Worm (Caenorhabditis elegans) whole organism, L1 larva: ENCODE measurements around the gene F22E5.2.

Experiments
- Y116A8C.19 ChIP-seq: sonication (generic microtip); optimal IDR thresholded peaks from 2 replicates; lab custom pipeline; 2016; ENCODE audit warnings: missing compliant biosample characterization, missing genetic modification characterization, borderline replicate concordance
- aha-1 ChIP-seq: fragments of 150-350 bp; optimal IDR thresholded peaks from 2 replicates; lab custom pipeline; 2014; ENCODE audit warnings: missing biosample characterization, missing genetic modification characterization
- aly-2 ChIP-seq: fragments of 150-350 bp; optimal IDR thresholded peaks from 2 replicates; lab custom pipeline; 2014; ENCODE audit warnings: missing biosample characterization, missing genetic modification characterization
- ama-1 ChIP-seq: fragments of 150-350 bp; optimal IDR thresholded peaks from 2 replicates; lab custom pipeline; 2014
- blmp-1 ChIP-seq: fragments of 150-350 bp; optimal IDR thresholded peaks from 2 replicates; lab custom pipeline; 2014; ENCODE audit warnings: missing biosample characterization, missing genetic modification characterization
- ceh-63 ChIP-seq: fragments of 200-800 bp; sonication (Bioruptor generic); optimal IDR thresholded peaks from 2 replicates; lab custom pipeline; 2018; ENCODE audit warnings: mild to moderate bottlenecking, missing genetic modification characterization, missing compliant biosample characterization
- ceh-8 ChIP-seq: fragments of 200-800 bp; sonication (Bioruptor generic); optimal IDR thresholded peaks from 2 replicates; lab custom pipeline; 2018; ENCODE audit warnings: mild to moderate bottlenecking, missing genetic modification characterization, moderate library complexity, missing compliant biosample characterization
- ces-1 ChIP-seq: fragments of 150-350 bp; optimal IDR thresholded peaks from 2 replicates; lab custom pipeline; 2014; ENCODE audit warnings: missing biosample characterization, missing genetic modification reagents, missing genetic modification characterization
- efl-1 ChIP-seq, 4 experiments: fragments of 150-350 bp; optimal IDR thresholded peaks in 3 of 4; peaks in 1 of 4; 1 replicate in 1 of 4; 2 replicates in 3 of 4; lab custom pipeline; 2014; ENCODE audit warnings: missing biosample characterization in 2 of 4, missing genetic modification characterization in 2 of 4, missing genetic modification reagents in 2 of 4
- egl-13 ChIP-seq: sonication (generic microtip); optimal IDR thresholded peaks from 2 replicates; lab custom pipeline; 2016; ENCODE audit warnings: missing genotype, missing genetic modification reagents, missing genetic modification characterization, missing compliant biosample characterization
- egl-27 ChIP-seq, 2 experiments: fragments of 150-350 bp in 1 of 2; sonication (generic microtip); optimal IDR thresholded peaks; 3 replicates each; lab custom pipeline; 2017 to 2018; ENCODE audit warnings: missing biosample characterization in 2 of 2, missing genetic modification characterization in 2 of 2, missing genetic modification reagents in 2 of 2
- elt-2 ChIP-seq: sonication (generic microtip); optimal IDR thresholded peaks from 2 replicates; lab custom pipeline; 2016; ENCODE audit warnings: missing genetic modification characterization, mild to moderate bottlenecking, inconsistent platforms, missing compliant biosample characterization, missing genetic modification reagents
- elt-3 ChIP-seq, 6 experiments: fragments of 150-350 bp in 1 of 6; sonication (generic microtip); optimal IDR thresholded peaks; 2 replicates each; lab custom pipeline; 2017 to 2018; ENCODE audit warnings: missing biosample characterization in 6 of 6, missing genetic modification characterization in 6 of 6, inconsistent platforms in 1 of 6
- ets-5 ChIP-seq: fragments of 200-800 bp; sonication (Bioruptor generic); IDR thresholded peaks from 2 replicates; pipeline ENCODE4 v1.3.6; 2022; ENCODE audit warnings: missing genetic modification characterization, missing compliant biosample characterization
- fkh-10 ChIP-seq: sonication (generic microtip); optimal IDR thresholded peaks from 2 replicates; lab custom pipeline; 2017; ENCODE audit warnings: missing biosample characterization, missing genetic modification reagents, missing genetic modification characterization
- fkh-4 ChIP-seq: sonication (generic microtip); optimal IDR thresholded peaks from 2 replicates; lab custom pipeline; 2016; ENCODE audit warnings: missing compliant biosample characterization, missing genetic modification characterization, borderline replicate concordance
- fos-1 ChIP-seq: fragments of 150-350 bp; optimal IDR thresholded peaks from 2 replicates; lab custom pipeline; 2014; ENCODE audit warnings: missing biosample characterization, missing genetic modification characterization
- grh-1 ChIP-seq: fragments of 200-800 bp; sonication (Bioruptor generic); IDR thresholded peaks from 2 replicates; pipeline ENCODE4 v1.3.6; 2022; ENCODE audit warnings: missing genetic modification reagents, missing genetic modification characterization, missing compliant biosample characterization
- hlh-4 ChIP-seq: sonication (generic microtip); optimal IDR thresholded peaks from 2 replicates; lab custom pipeline; 2016; ENCODE audit warnings: mild to moderate bottlenecking, missing genetic modification characterization, missing compliant biosample characterization
- jun-1 ChIP-seq: fragments of 150-350 bp; optimal IDR thresholded peaks from 2 replicates; lab custom pipeline; 2014; ENCODE audit warnings: missing biosample characterization, missing genetic modification reagents, missing genetic modification characterization
- lin-13 ChIP-seq: fragments of 150-350 bp; optimal IDR thresholded peaks from 2 replicates; lab custom pipeline; 2014; ENCODE audit warnings: missing biosample characterization, missing genetic modification reagents, missing genetic modification characterization
- lin-14 ChIP-seq: fragments of 200-800 bp; sonication (Bioruptor generic); optimal IDR thresholded peaks from 2 replicates; lab custom pipeline; 2018; ENCODE audit warnings: mild to moderate bottlenecking, missing genetic modification characterization, moderate library complexity, missing compliant biosample characterization
- lin-15B ChIP-seq: fragments of 150-350 bp; sonication (generic microtip); optimal IDR thresholded peaks from 3 replicates; lab custom pipeline; 2014; ENCODE audit warnings: missing biosample characterization, missing genetic modification characterization
- lin-35 ChIP-seq, 2 experiments: fragments of 150-350 bp; optimal IDR thresholded peaks; 2 replicates each; lab custom pipeline; 2014; ENCODE audit warnings: missing biosample characterization in 2 of 2, missing genetic modification characterization in 2 of 2, missing genetic modification reagents in 2 of 2
- mab-9 ChIP-seq: fragments of 200-800 bp; sonication (Bioruptor generic); IDR thresholded peaks from 2 replicates; pipeline ENCODE4 v1.3.6; 2022; ENCODE audit warnings: missing genetic modification reagents, missing genetic modification characterization, missing compliant biosample characterization
- mdl-1 ChIP-seq, 2 experiments: fragments of 150-350 bp; optimal IDR thresholded peaks; 2 replicates each; lab custom pipeline; 2014 to 2017; ENCODE audit warnings: missing biosample characterization in 2 of 2, missing genetic modification characterization in 2 of 2, inconsistent platforms in 1 of 2
- mep-1 ChIP-seq: fragments of 150-350 bp; optimal IDR thresholded peaks from 2 replicates; lab custom pipeline; 2014; ENCODE audit warnings: missing biosample characterization, missing genetic modification characterization
- nhr-12 ChIP-seq: sonication (generic microtip); optimal IDR thresholded peaks from 2 replicates; lab custom pipeline; 2017; ENCODE audit warnings: missing biosample characterization, missing genetic modification characterization
- nhr-28 ChIP-seq: fragments of 150-350 bp; optimal IDR thresholded peaks from 2 replicates; lab custom pipeline; 2014; ENCODE audit warnings: missing biosample characterization, missing genetic modification characterization
- nhr-71 ChIP-seq: sonication (generic microtip); optimal IDR thresholded peaks from 2 replicates; lab custom pipeline; 2016; ENCODE audit warnings: mild to moderate bottlenecking, missing genetic modification characterization, moderate library complexity, missing compliant biosample characterization
- nhr-90 ChIP-seq: sonication (generic microtip); optimal IDR thresholded peaks from 2 replicates; lab custom pipeline; 2016; ENCODE audit warnings: mild to moderate bottlenecking, missing genetic modification characterization, missing compliant biosample characterization; ENCODE audit not compliant: poor library complexity
- pag-3 ChIP-seq: sonication (generic microtip); optimal IDR thresholded peaks from 2 replicates; lab custom pipeline; 2017; ENCODE audit warnings: missing genetic modification characterization, mild to moderate bottlenecking, missing compliant biosample characterization, antibody characterized with exemption, borderline replicate concordance; ENCODE audit not compliant: insufficient read depth
- pqm-1 ChIP-seq: sonication (generic microtip); optimal IDR thresholded peaks from 3 replicates; lab custom pipeline; 2017; ENCODE audit warnings: missing biosample characterization, missing genetic modification characterization
- skn-1 ChIP-seq: fragments of 150-350 bp; optimal IDR thresholded peaks from 2 replicates; lab custom pipeline; 2014; ENCODE audit warnings: missing biosample characterization, missing genetic modification characterization
- sox-4 ChIP-seq: sonication (generic microtip); optimal IDR thresholded peaks from 2 replicates; lab custom pipeline; 2016; ENCODE audit warnings: missing genetic modification characterization, missing compliant biosample characterization
- swsn-7 ChIP-seq: sonication (generic microtip); optimal IDR thresholded peaks from 2 replicates; lab custom pipeline; 2016; ENCODE audit warnings: missing genetic modification characterization, missing compliant biosample characterization
- tlp-1 ChIP-seq: fragments of 150-350 bp; optimal IDR thresholded peaks from 2 replicates; lab custom pipeline; 2014; ENCODE audit warnings: missing biosample characterization, missing genetic modification characterization
- unc-130 ChIP-seq: fragments of 150-350 bp; optimal IDR thresholded peaks from 2 replicates; lab custom pipeline; 2017; ENCODE audit warnings: missing biosample characterization, missing genetic modification characterization, inconsistent platforms
- unc-30 ChIP-seq: sonication (generic microtip); optimal IDR thresholded peaks from 2 replicates; lab custom pipeline; 2017; ENCODE audit warnings: missing biosample characterization, missing genetic modification characterization
- unc-62 ChIP-seq: fragments of 150-350 bp; optimal IDR thresholded peaks from 2 replicates; lab custom pipeline; 2014; ENCODE audit warnings: missing biosample characterization, missing genetic modification reagents, missing genetic modification characterization
- unc-86 ChIP-seq: sonication (generic microtip); optimal IDR thresholded peaks from 2 replicates; lab custom pipeline; 2016; ENCODE audit warnings: missing genetic modification characterization, missing compliant biosample characterization
- unc-98 ChIP-seq: fragments of 200-800 bp; sonication (Bioruptor generic); IDR thresholded peaks from 2 replicates; pipeline ENCODE4 v1.3.6; 2022; ENCODE audit warnings: missing genetic modification characterization, missing compliant biosample characterization
- xbp-1 ChIP-seq: sonication (generic microtip); optimal IDR thresholded peaks from 2 replicates; lab custom pipeline; 2016; ENCODE audit warnings: missing genetic modification characterization, missing compliant biosample characterization
- zag-1 ChIP-seq: fragments of 150-350 bp; optimal IDR thresholded peaks from 2 replicates; lab custom pipeline; 2014; ENCODE audit warnings: missing biosample characterization, missing genetic modification characterization
- zip-4 ChIP-seq: fragments of 200-800 bp; sonication (Bioruptor generic); optimal IDR thresholded peaks from 2 replicates; lab custom pipeline; 2018; ENCODE audit warnings: mild to moderate bottlenecking, missing genetic modification characterization, moderate library complexity, missing compliant biosample characterization
- ztf-4 ChIP-seq: fragments of 150-350 bp; optimal IDR thresholded peaks from 2 replicates; lab custom pipeline; 2014; ENCODE audit warnings: missing biosample characterization, missing genetic modification characterization

Gene F22E5.2

ce11 chrII:2707872-2708271, 42.7 kb downstream of the F22E5.2 start, which contains the start of gene Y47G7B.2 (continued):
- TF ChIP-seq pqm-1 (tag; lab: Kevin White, UChicago) (no peak), aha-1 (tag; lab: Kevin White, UChicago) (no peak), fkh-10 (GFP tag; lab: Kevin White, UChicago) (no peak), fkh-4 (no peak), grh-1 (GFP tag; lab: Robert Waterston, UW) (no peak), lin-35 (GFP tag; optimal IDR thresholded peaks at IDR 0.05; lab: Kevin White, UChicago) (peak in 1 of 2 experiments; percentile 34), egl-13 (tag; lab: Kevin White, UChicago) (no peak), swsn-7 (tag; lab: Kevin White, UChicago) (no peak), mdl-1 (tag; optimal IDR thresholded peaks at IDR 0.05; lab: Kevin White, UChicago) (peak in 1 of 2 experiments; percentile 8), tlp-1 (tag; lab: Kevin White, UChicago) (no peak), nhr-28 (no peak), efl-1 (optimal IDR thresholded peaks at IDR 0.05; lab: Kevin White, UChicago) (peak; percentile 29 to 64), efl-1 (GFP tag; optimal IDR thresholded peaks at IDR 0.05 in 1 of 2; lab: Kevin White, UChicago) (no peak), unc-62 (GFP tag; lab: Kevin White, UChicago) (no peak), pag-3 (tag; lab: Kevin White, UChicago) (no peak), Y116A8C.19 (tag; lab: Kevin White, UChicago) (no peak), unc-130 (no peak), unc-30 (tag; lab: Kevin White, UChicago) (no peak), ztf-4 (no peak), aly-2 (tag; lab: Kevin White, UChicago) (no peak), blmp-1 (no peak), skn-1 (tag; lab: Kevin White, UChicago) (no peak), lin-14 (GFP tag; lab: Kevin White, UChicago) (peak; percentile 66), ces-1 (GFP tag; lab: Kevin White, UChicago) (no peak), mep-1 (no peak), ama-1 (lab: Kevin White, UChicago) (no peak), ceh-8 (GFP tag; lab: Kevin White, UChicago) (no peak), ceh-63 (GFP tag; lab: Kevin White, UChicago) (no peak), hlh-4 (tag; lab: Kevin White, UChicago) (no peak), lin-15B (tag; lab: Kevin White, UChicago) (no peak), ets-5 (GFP tag; lab: Robert Waterston, UW) (no peak), sox-4 (tag; lab: Kevin White, UChicago) (no peak), xbp-1 (no peak), mab-9 (GFP tag; lab: Robert Waterston, UW) (no peak), elt-3 (tag; optimal IDR thresholded peaks at IDR 0.05; lab: Kevin White, UChicago) (no peak), nhr-12 (tag; lab: Kevin White, UChicago) (no peak), lin-13 (GFP tag; lab: Kevin White, UChicago) (no peak)
- TF ChIP-seq, all 84 proteins: peak for 9

ce11 chrII:2709942-2710341, 44.8 kb downstream of the F22E5.2 start, which contains the start of gene T05A8.1:
T05A8.1 (minus strand) TSS chrII:2710042.
- TF ChIP-seq fos-1 = no peak
- TF ChIP-seq zag-1 (tag; lab: Kevin White, UChicago) = no peak
- no peak for TF ChIP-seq unc-86 (tag; lab: Kevin White, UChicago)
- no peak for TF ChIP-seq zip-4 (GFP tag; lab: Kevin White, UChicago)
- TF ChIP-seq elt-2 = no peak
- no peak for TF ChIP-seq unc-98
- TF ChIP-seq ces-1 (GFP tag; lab: Kevin White, UChicago) = no peak
- TF ChIP-seq nhr-71 (tag; lab: Kevin White, UChicago) = no peak
- no peak for TF ChIP-seq sox-4 (tag; lab: Kevin White, UChicago)
- TF ChIP-seq nhr-90 = no peak
- TF ChIP-seq jun-1 (tag; lab: Kevin White, UChicago) = no peak
- TF ChIP-seq egl-27 (tag; optimal IDR thresholded peaks at IDR 0.05; lab: Kevin White, UChicago) = no peak
